Fruit fly (Drosophila melanogaster) whole organism, prepupa: Measurements from ENCODE around the gene yip7.

Experiments used
- Blimp-1 ChIP-seq: fragments of 200-800 bp; sonication (Bioruptor generic); optimal IDR thresholded peaks from 3 replicates; lab custom pipeline; 2017; ENCODE audit warnings: missing biosample characterization, missing genetic modification characterization, mild to moderate bottlenecking, moderate library complexity, missing genetic modification reagents
- Eip78C ChIP-seq: fragments of 200-800 bp; sonication (Bioruptor generic); peaks from one replicate; lab custom pipeline; 2016; ENCODE audit warnings: missing biosample characterization, missing genetic modification characterization
- achi ChIP-seq: fragments of 200-800 bp; sonication (Bioruptor generic); optimal IDR thresholded peaks from 3 replicates; lab custom pipeline; 2016; ENCODE audit warnings: missing biosample characterization, missing genetic modification characterization
- salr ChIP-seq, 2 experiments: fragments of 200-800 bp; sonication (Bioruptor generic); optimal IDR thresholded peaks; 3 replicates each; lab custom pipeline; 2016 to 2018; ENCODE audit warnings: missing biosample characterization in 2 of 2, missing genetic modification characterization in 2 of 2, mild to moderate bottlenecking in 1 of 2
- spab ChIP-seq: fragments of 200-800 bp; sonication (Bioruptor generic); optimal IDR thresholded peaks from 2 replicates; lab custom pipeline; 2017; ENCODE audit warnings: missing biosample characterization, mild to moderate bottlenecking, missing genetic modification characterization, missing genetic modification reagents
- svp ChIP-seq: fragments of 200-800 bp; sonication (Bioruptor generic); peaks from one replicate; lab custom pipeline; 2016; ENCODE audit warnings: missing biosample characterization, missing genetic modification characterization

DNA sequence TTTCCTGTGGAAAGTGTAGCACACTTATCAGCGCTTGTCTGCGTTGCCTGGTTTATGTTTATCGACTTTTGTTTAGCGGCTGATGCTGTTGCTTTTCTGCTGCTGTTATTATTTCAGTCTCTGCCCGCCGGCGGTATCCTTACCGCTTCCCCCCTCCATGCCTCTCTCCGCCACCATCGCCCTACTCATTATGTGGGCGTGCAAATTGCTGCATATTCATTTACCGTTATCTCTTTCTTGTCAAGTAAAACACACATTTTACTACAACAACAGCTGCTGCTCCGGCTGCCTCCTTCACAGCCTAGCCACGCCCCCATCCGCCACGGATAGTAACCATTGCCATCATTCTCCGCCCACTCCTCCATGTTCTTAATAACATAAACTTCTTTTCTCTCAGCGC is 35.1 kb upstream of the yip7 start:
- TF ChIP-seq spab (GFP tag; lab: Kevin White, UChicago) (no peak), Eip78C (GFP tag; lab: Kevin White, UChicago) (no peak), achi (GFP tag; lab: Kevin White, UChicago) (no peak), Blimp-1 (GFP tag; lab: Kevin White, UChicago) (no peak), salr (GFP tag; optimal IDR thresholded peaks at IDR 0.05; lab: Kevin White, UChicago) (no peak), svp (GFP tag; lab: Kevin White, UChicago) (no peak)
